Worm (Caenorhabditis elegans) whole organism, L4 larva: ENCODE measurements around the gene sipa-1.
A peak's percentile ranks its signal among the peaks of the same experiment; 100 is the strongest.

Source experiments
- daf-8 ChIP-seq: fragments of 200-800 bp; sonication (Bioruptor generic); IDR thresholded peaks from 2 replicates; pipeline ENCODE4 v1.3.6; 2022; ENCODE audit warnings: missing genetic modification characterization, missing compliant biosample characterization
- dve-1 ChIP-seq: sonication (generic microtip); optimal IDR thresholded peaks from 2 replicates; lab custom pipeline; 2017; ENCODE audit warnings: antibody characterized with exemption, mild to moderate bottlenecking, missing genetic modification characterization, missing compliant biosample characterization; ENCODE audit not compliant: insufficient read depth
- fos-1 ChIP-seq: fragments of 150-350 bp; optimal IDR thresholded peaks from 2 replicates; lab custom pipeline; 2014; ENCODE audit warnings: missing biosample characterization, missing genetic modification characterization
- nhr-28 ChIP-seq: fragments of 150-350 bp; optimal IDR thresholded peaks from 2 replicates; lab custom pipeline; 2014; ENCODE audit warnings: missing biosample characterization, missing genetic modification characterization
- spr-3 ChIP-seq: fragments of 200-800 bp; sonication (Bioruptor generic); optimal IDR thresholded peaks from 2 replicates; lab custom pipeline; 2018; ENCODE audit warnings: mild to moderate bottlenecking, missing genetic modification characterization, missing compliant biosample characterization
- unc-62 ChIP-seq, 3 experiments: fragments of 150-350 bp in 1 of 3; sonication (generic microtip); optimal IDR thresholded peaks in 2 of 3; peaks in 1 of 3; 1 replicate in 1 of 3; 2 replicates in 2 of 3; lab custom pipeline; 2014 to 2017; ENCODE audit warnings: missing biosample characterization in 3 of 3, missing genetic modification characterization in 3 of 3, missing genetic modification reagents in 3 of 3, missing genotype in 1 of 3

DNA sequence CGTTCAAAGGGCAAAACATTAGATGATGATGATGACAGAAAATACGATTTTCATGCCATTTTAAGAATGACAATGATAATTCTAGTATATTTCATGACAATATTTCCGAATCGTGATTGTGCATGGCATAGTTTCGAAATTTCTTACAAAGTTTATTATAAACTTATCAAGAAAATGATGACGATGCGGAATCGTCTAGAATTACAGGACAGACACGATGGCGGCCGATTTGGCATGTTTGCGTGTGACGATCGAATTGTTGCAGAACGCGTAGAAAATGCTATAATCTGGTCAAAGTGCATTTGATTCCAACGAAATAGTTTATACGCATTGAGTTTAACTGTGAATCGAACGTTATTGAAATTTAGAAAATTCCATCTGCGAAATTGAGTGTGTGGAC, 12.2 kb upstream of the sipa-1 start:
- TF ChIP-seq unc-62 (GFP tag; optimal IDR thresholded peaks at IDR 0.05 in 1 of 2; lab: Kevin White, UChicago): no peak
- TF ChIP-seq unc-62 (tag; optimal IDR thresholded peaks at IDR 0.05; lab: Kevin White, UChicago): no peak
- no peak for TF ChIP-seq nhr-28 (tag; lab: Kevin White, UChicago)
- no peak for TF ChIP-seq fos-1 (tag; lab: Kevin White, UChicago)
- peak; percentile 18 for TF ChIP-seq dve-1 (tag; lab: Kevin White, UChicago)
- TF ChIP-seq spr-3: no peak
- TF ChIP-seq daf-8: no peak
